Fruit fly (Drosophila melanogaster) whole organism, embryonic: ENCODE data around the gene CG5246.

ENCODE experiments used
- Aef1 ChIP-seq: fragments of 200-800 bp; sonication (Bioruptor generic); IDR thresholded peaks from 3 replicates; pipeline ENCODE4 v1.3.6; 2022; ENCODE audit warnings: missing biosample characterization, missing genetic modification characterization
- Awh ChIP-seq: fragments of 200-800 bp; sonication (Bioruptor generic); IDR thresholded peaks from 2 replicates; pipeline ENCODE4, ENCODE4 v1.3.6; 2022; ENCODE audit warnings: missing biosample characterization, missing genetic modification characterization
- CG10267 ChIP-seq: fragments of 200-800 bp; sonication (Bioruptor generic); optimal IDR thresholded peaks from 2 replicates; lab custom pipeline; 2018; ENCODE audit warnings: missing biosample characterization, mild to moderate bottlenecking, missing genetic modification characterization, moderate library complexity
- CG12769 ChIP-seq: fragments of 200-800 bp; sonication (Bioruptor generic); optimal IDR thresholded peaks from 2 replicates; lab custom pipeline; 2019; ENCODE audit warnings: missing biosample characterization, mild to moderate bottlenecking, missing genetic modification characterization, moderate library complexity
- CG13424 ChIP-seq: fragments of 200-800 bp; sonication (Bioruptor generic); optimal IDR thresholded peaks from 2 replicates; lab custom pipeline; 2019; ENCODE audit warnings: missing biosample characterization, mild to moderate bottlenecking, missing genetic modification characterization, moderate library complexity
- CG13775 ChIP-seq: fragments of 200-800 bp; sonication (Bioruptor generic); optimal IDR thresholded peaks from 3 replicates; lab custom pipeline; 2017; ENCODE audit warnings: missing biosample characterization, mild to moderate bottlenecking, missing genetic modification characterization
- CG15514 ChIP-seq: fragments of 200-800 bp; sonication (Bioruptor generic); optimal IDR thresholded peaks from 3 replicates; lab custom pipeline; 2017; ENCODE audit warnings: missing biosample characterization, missing genetic modification characterization, mild to moderate bottlenecking, moderate library complexity, missing genetic modification reagents
- CG17328 ChIP-seq: fragments of 200-800 bp; sonication (Bioruptor generic); IDR thresholded peaks from 2 replicates; pipeline ENCODE4 v1.3.6; 2022; ENCODE audit warnings: missing biosample characterization, missing genetic modification characterization
- CG17912 ChIP-seq: fragments of 200-800 bp; sonication (Bioruptor generic); optimal IDR thresholded peaks from 2 replicates; lab custom pipeline; 2018; ENCODE audit warnings: missing biosample characterization, mild to moderate bottlenecking, missing genetic modification characterization
- CG2120 ChIP-seq: fragments of 200-800 bp; sonication (Bioruptor generic); optimal IDR thresholded peaks from 3 replicates; lab custom pipeline; 2016; ENCODE audit warnings: missing biosample characterization, missing genetic modification characterization
- CG2129 ChIP-seq: fragments of 200-800 bp; sonication (Bioruptor generic); IDR thresholded peaks from 2 replicates; pipeline ENCODE4 v1.3.6; 2022; ENCODE audit warnings: missing biosample characterization, missing genetic modification characterization; ENCODE audit not compliant: partially characterized antibody
- CG34224 ChIP-seq: fragments of 200-800 bp; sonication (Bioruptor generic); IDR thresholded peaks from 3 replicates; pipeline ENCODE4 v1.3.6; 2022; ENCODE audit warnings: missing biosample characterization, missing genetic modification characterization; ENCODE audit not compliant: partially characterized antibody
- CG4328 ChIP-seq: fragments of 200-800 bp; sonication (Bioruptor generic); optimal IDR thresholded peaks from 3 replicates; lab custom pipeline; 2017; ENCODE audit warnings: missing biosample characterization, missing genetic modification reagents, missing genetic modification characterization
- CG4424 ChIP-seq: fragments of 200-800 bp; sonication (Bioruptor generic); optimal IDR thresholded peaks from 3 replicates; lab custom pipeline; 2016; ENCODE audit warnings: missing biosample characterization, missing genetic modification characterization
- CG4820 ChIP-seq: fragments of 200-800 bp; sonication (Bioruptor generic); optimal IDR thresholded peaks from 3 replicates; lab custom pipeline; 2016; ENCODE audit warnings: missing biosample characterization, missing genetic modification characterization
- CG6689 ChIP-seq: fragments of 200-800 bp; sonication (Bioruptor generic); IDR thresholded peaks from 2 replicates; pipeline ENCODE4 v1.3.6; 2022; ENCODE audit warnings: missing biosample characterization, missing genetic modification characterization
- CG9437 ChIP-seq: fragments of 200-800 bp; sonication (Bioruptor generic); optimal IDR thresholded peaks from 2 replicates; lab custom pipeline; 2018; ENCODE audit warnings: missing biosample characterization, mild to moderate bottlenecking, missing genetic modification characterization
- CG9727 ChIP-seq: fragments of 200-800 bp; sonication (Bioruptor generic); optimal IDR thresholded peaks from 3 replicates; lab custom pipeline; 2017; ENCODE audit warnings: missing biosample characterization, mild to moderate bottlenecking, missing genetic modification characterization
- CG9817 ChIP-seq: fragments of 200-800 bp; sonication (Bioruptor generic); optimal IDR thresholded peaks from 2 replicates; lab custom pipeline; 2018; ENCODE audit warnings: missing biosample characterization, mild to moderate bottlenecking, missing genetic modification characterization, moderate library complexity
- CG9932 ChIP-seq: fragments of 200-800 bp; sonication (Bioruptor generic); IDR thresholded peaks from 2 replicates; pipeline ENCODE4 v1.3.6; 2022; ENCODE audit warnings: missing biosample characterization, missing genetic modification characterization
- CTCF ChIP-seq: fragments of 200-800 bp; sonication (Bioruptor generic); optimal IDR thresholded peaks from 2 replicates; lab custom pipeline; 2017; ENCODE audit warnings: missing biosample characterization, mild to moderate bottlenecking, missing genetic modification characterization, moderate library complexity
- Deaf1 ChIP-seq: fragments of 200-800 bp; optimal IDR thresholded peaks from 3 replicates; lab custom pipeline; 2019; ENCODE audit warnings: missing biosample characterization, mild to moderate bottlenecking, missing genetic modification characterization, moderate library complexity
- Dip2 ChIP-seq: fragments of 200-800 bp; sonication (Bioruptor generic); IDR thresholded peaks from 2 replicates; pipeline ENCODE4 v1.3.6; 2022; ENCODE audit warnings: missing biosample characterization, missing genetic modification characterization
- Dip3 ChIP-seq: fragments of 200-800 bp; sonication (Bioruptor generic); optimal IDR thresholded peaks from 3 replicates; lab custom pipeline; 2016; ENCODE audit warnings: missing biosample characterization, missing genetic modification characterization
- Fer2 ChIP-seq: fragments of 200-800 bp; sonication (Bioruptor generic); optimal IDR thresholded peaks from 2 replicates; lab custom pipeline; 2018; ENCODE audit warnings: missing biosample characterization, mild to moderate bottlenecking, missing genetic modification characterization, moderate library complexity
- HLH4C ChIP-seq: fragments of 200-800 bp; sonication (Bioruptor generic); IDR thresholded peaks from 3 replicates; pipeline ENCODE4 v1.3.6; 2022; ENCODE audit warnings: missing biosample characterization, missing genetic modification characterization; ENCODE audit not compliant: partially characterized antibody
- HLHmδ ChIP-seq: fragments of 200-800 bp; sonication (Bioruptor generic); optimal IDR thresholded peaks from 2 replicates; lab custom pipeline; 2018; ENCODE audit warnings: missing biosample characterization, mild to moderate bottlenecking, missing genetic modification characterization, moderate library complexity
- Lhr ChIP-seq: fragments of 200-800 bp; sonication (Bioruptor generic); optimal IDR thresholded peaks from 3 replicates; lab custom pipeline; 2017; ENCODE audit warnings: mild to moderate bottlenecking, missing biosample characterization, missing genetic modification reagents, missing genetic modification characterization
- MBD-R2 ChIP-seq: fragments of 200-800 bp; sonication (Bioruptor generic); IDR thresholded peaks from 2 replicates; pipeline ENCODE4 v1.3.6; 2022; ENCODE audit warnings: missing biosample characterization, missing genetic modification characterization
- MESR4 ChIP-seq: fragments of 200-800 bp; sonication (Bioruptor generic); optimal IDR thresholded peaks from 2 replicates; lab custom pipeline; 2018; ENCODE audit warnings: missing biosample characterization, mild to moderate bottlenecking, missing genetic modification characterization, moderate library complexity
- Opbp ChIP-seq: fragments of 200-800 bp; sonication (Bioruptor generic); IDR thresholded peaks from 3 replicates; pipeline ENCODE4 v1.3.6; 2022; ENCODE audit warnings: missing biosample characterization, missing genetic modification characterization; ENCODE audit not compliant: partially characterized antibody
- Rx ChIP-seq: fragments of 200-800 bp; sonication (Bioruptor generic); IDR thresholded peaks from 2 replicates; pipeline ENCODE4 v1.3.6; 2022; ENCODE audit warnings: missing biosample characterization, missing genetic modification characterization
- Sry-β ChIP-seq: fragments of 200-800 bp; sonication (Bioruptor generic); optimal IDR thresholded peaks from 2 replicates; lab custom pipeline; 2018; ENCODE audit warnings: missing biosample characterization, mild to moderate bottlenecking, missing genetic modification characterization, moderate library complexity
- Sry-δ ChIP-seq: fragments of 200-800 bp; sonication (Bioruptor generic); optimal IDR thresholded peaks from 2 replicates; lab custom pipeline; 2016; ENCODE audit warnings: missing biosample characterization, missing genetic modification characterization
- bbx ChIP-seq: fragments of 200-800 bp; sonication (Bioruptor generic); IDR thresholded peaks from 2 replicates; pipeline ENCODE4 v1.3.6; 2022; ENCODE audit warnings: missing biosample characterization, missing genetic modification characterization; ENCODE audit not compliant: partially characterized antibody
- crol ChIP-seq: fragments of 200-800 bp; sonication (Bioruptor generic); IDR thresholded peaks from 2 replicates; pipeline ENCODE4 v1.3.6; 2022; ENCODE audit warnings: missing biosample characterization, missing genetic modification characterization
- dpn ChIP-seq, 2 experiments: fragments of 200-800 bp; sonication (Bioruptor generic); optimal IDR thresholded peaks; 3 replicates each; lab custom pipeline; 2016; ENCODE audit warnings: missing biosample characterization in 2 of 2, missing genetic modification characterization in 2 of 2
- ems ChIP-seq: fragments of 200-800 bp; sonication (Bioruptor generic); optimal IDR thresholded peaks from 3 replicates; lab custom pipeline; 2016; ENCODE audit warnings: missing biosample characterization, missing genetic modification characterization
- gem ChIP-seq: fragments of 200-800 bp; sonication (Bioruptor generic); optimal IDR thresholded peaks from 2 replicates; lab custom pipeline; 2019; ENCODE audit warnings: missing biosample characterization, mild to moderate bottlenecking, missing genetic modification characterization, moderate library complexity
- hbn ChIP-seq: fragments of 200-800 bp; sonication (Bioruptor generic); IDR thresholded peaks from 2 replicates; pipeline ENCODE4 v1.3.6; 2022; ENCODE audit warnings: missing biosample characterization, missing genetic modification characterization; ENCODE audit not compliant: partially characterized antibody
- kay ChIP-seq: fragments of 200-800 bp; sonication (Bioruptor generic); optimal IDR thresholded peaks from 2 replicates; lab custom pipeline; 2016; ENCODE audit warnings: missing biosample characterization, missing genetic modification characterization
- org-1 ChIP-seq: fragments of 200-800 bp; sonication (Bioruptor generic); optimal IDR thresholded peaks from 2 replicates; lab custom pipeline; 2017; ENCODE audit warnings: missing biosample characterization, missing genetic modification characterization
- pan ChIP-seq, 4 experiments: fragments of >200 bp in 3 of 4; fragments of 200-800 bp in 1 of 4; sonication (Bioruptor generic) in 1 of 4; optimal IDR thresholded peaks in 3 of 4; IDR thresholded peaks in 1 of 4; 2 replicates each; pipeline versions ENCODE4 v1.3.6 to Lab custom; 2017 to 2022; ENCODE audit warnings: missing biosample characterization in 2 of 4, missing genetic modification characterization in 2 of 4, mixed read lengths in 1 of 4
- row ChIP-seq: fragments of 200-800 bp; sonication (Bioruptor generic); IDR thresholded peaks from 3 replicates; pipeline ENCODE4 v1.3.6; 2022; ENCODE audit warnings: missing biosample characterization, missing genetic modification characterization
- sisA ChIP-seq: fragments of 200-800 bp; sonication (Bioruptor generic); IDR thresholded peaks from 2 replicates; pipeline ENCODE4 v1.3.6; 2022; ENCODE audit warnings: missing biosample characterization, missing genetic modification characterization
- sob ChIP-seq: fragments of 200-800 bp; sonication (Bioruptor generic); IDR thresholded peaks from 2 replicates; pipeline ENCODE4 v1.3.6; 2022; ENCODE audit warnings: missing biosample characterization, missing genetic modification characterization
- stc ChIP-seq: fragments of 200-800 bp; sonication (Bioruptor generic); IDR thresholded peaks from 2 replicates; pipeline ENCODE4 v1.3.6; 2022; ENCODE audit warnings: missing biosample characterization, missing genetic modification characterization
- unpg ChIP-seq: fragments of 200-800 bp; sonication (Bioruptor generic); optimal IDR thresholded peaks from 3 replicates; lab custom pipeline; 2018; ENCODE audit warnings: missing biosample characterization, mild to moderate bottlenecking, missing genetic modification characterization, moderate library complexity

The CG5246 gene

dm6 chr3R:17149080-17149746, 13.3 kb downstream of the CG5246 start, which contains the start of the genes m-cup and Det (continued):
- TF ChIP-seq Dip3 (no peak), CG17328 (GFP tag; lab: Robert Waterston, UW) (no peak), CG9727 (GFP tag; lab: Kevin White, UChicago) (peak; percentile 30), CG17912 (GFP tag; lab: Kevin White, UChicago) (no peak), Aef1 (peak; percentile 15; the same call in 1 of the 3 replicates), sisA (GFP tag; lab: Robert Waterston, UW) (no peak), Sry-δ (GFP tag; lab: Kevin White, UChicago) (peak; percentile 69), HLH4C (GFP tag; lab: Robert Waterston, UW) (peak; percentile 60; the same call in 1 of the 3 replicates), CG4820 (GFP tag; lab: Kevin White, UChicago) (peak; percentile 5), stc (no peak), CG4424 (GFP tag; lab: Kevin White, UChicago) (peak; percentile 8), CG4328 (GFP tag; lab: Kevin White, UChicago) (peak; percentile 3), CG6689 (GFP tag; lab: Robert Waterston, UW) (no peak), kay (GFP tag; lab: Kevin White, UChicago) (no peak), pan (optimal IDR thresholded peaks at IDR 0.05; lab: Kevin White, UChicago) (no peak), pan (GFP tag; optimal IDR thresholded peaks at IDR 0.05 in 1 of 2, IDR thresholded peaks at IDR 0.05 in 1 of 2) (peak in 1 of 2 experiments; percentile 33), bbx (GFP tag; lab: Robert Waterston, UW) (peak; percentile 41; the same call in 1 of the 2 replicates), dpn (GFP tag; optimal IDR thresholded peaks at IDR 0.05; lab: Kevin White, UChicago) (peak in 1 of 2 experiments; percentile 18), Sry-β (peak; percentile 18), org-1 (GFP tag; lab: Kevin White, UChicago) (no peak), ems (GFP tag; lab: Kevin White, UChicago) (no peak), CG2129 (peak; percentile 58; the same call in 1 of the 2 replicates), Lhr (peak; percentile 49), Awh (GFP tag; lab: Robert Waterston, UW) (no peak), CG13775 (GFP tag; lab: Kevin White, UChicago) (peak; percentile 24), CG15514 (GFP tag; lab: Kevin White, UChicago) (peak; percentile 32), CG12769 (tag; lab: Kevin White, UChicago) (no peak), row (GFP tag; lab: Robert Waterston, UW) (peak; percentile 51), Deaf1 (tag; lab: Kevin White, UChicago) (no peak), hbn (GFP tag; lab: Robert Waterston, UW) (peak; percentile 51; the same call in 1 of the 2 replicates), CG34224 (peak; percentile 39; the same call in 2 of the 3 replicates), MBD-R2 (GFP tag; lab: Robert Waterston, UW) (peak; percentile 68), crol (no peak), CG13424 (peak; percentile 28), gem (tag; lab: Kevin White, UChicago) (peak; percentile 29), Opbp (GFP tag; lab: Robert Waterston, UW) (peak; percentile 49; the same call in 2 of the 3 replicates), CG2120 (peak; percentile 17), CTCF (GFP tag; lab: Kevin White, UChicago) (peak; percentile 30), CG9817 (tag; lab: Kevin White, UChicago) (peak; percentile 12), Fer2 (tag; lab: Kevin White, UChicago) (no peak), Dip2 (GFP tag; lab: Robert Waterston, UW) (no peak), sob (GFP tag; lab: Robert Waterston, UW) (0 out of 2 replicates have a peak, but pooled peaks have one; percentile 7), CG9932 (GFP tag; lab: Robert Waterston, UW) (0 out of 2 replicates have a peak, but pooled peaks have one; percentile 12), Rx (GFP tag; lab: Robert Waterston, UW) (no peak), CG9437 (GFP tag; lab: Kevin White, UChicago) (no peak), unpg (GFP tag; lab: Kevin White, UChicago) (peak; percentile 2), HLHmδ (GFP tag; lab: Kevin White, UChicago) (no peak), CG10267 (tag; lab: Kevin White, UChicago) (peak; percentile 51), MESR4 (GFP tag; lab: Kevin White, UChicago) (peak; percentile 75)
